Fruit fly (Drosophila melanogaster): ENCODE data around the gene Aven.

Aven gene

DNA sequence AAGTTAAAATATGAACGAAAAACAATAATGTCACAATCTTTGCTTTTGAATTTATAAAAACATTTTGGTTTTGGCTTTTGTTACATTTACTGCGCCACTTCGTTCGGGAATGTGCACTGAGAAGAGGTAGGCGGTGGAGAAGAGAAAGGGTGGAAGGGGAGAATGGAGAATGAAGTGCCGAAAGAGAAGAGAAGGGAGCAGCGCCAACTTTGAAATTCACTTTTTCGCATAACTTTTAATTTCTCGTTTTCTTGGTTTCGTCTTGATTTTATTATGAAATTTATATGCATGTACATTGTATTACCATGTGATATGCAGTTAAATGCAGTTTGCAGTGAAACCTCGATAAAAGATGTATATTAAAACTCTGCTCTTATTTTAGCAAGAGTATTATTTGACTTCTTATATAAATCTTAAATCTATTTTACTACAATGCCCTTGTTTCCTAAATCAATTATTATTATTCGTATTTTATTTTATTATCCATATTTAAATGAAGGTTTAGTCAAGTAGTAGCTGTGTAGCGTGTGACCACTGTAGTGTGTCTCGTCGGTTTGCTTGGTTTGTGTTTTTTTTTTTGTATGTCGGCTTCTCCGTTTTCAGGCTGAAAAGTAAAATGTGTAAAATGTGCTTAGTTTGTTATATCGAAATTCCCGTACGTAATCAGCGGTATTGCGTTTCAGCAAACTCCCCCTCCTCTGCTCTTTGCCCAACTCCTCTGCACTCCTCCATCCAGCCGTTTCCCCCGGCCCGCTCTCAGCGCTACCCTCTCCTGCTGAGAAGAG, 33.4 kb upstream of the Aven start (continued):
- TF ChIP-seq Doc3 (GFP tag; IDR thresholded peaks at IDR 0.05; ENCODE audit: partially characterized antibody) (no peak), CG11504 (tag; optimal IDR thresholded peaks at IDR 0.05) (peak; percentile 38), CG9727 (GFP tag; optimal IDR thresholded peaks at IDR 0.05) (peak; percentile 24), CG17829 (tag; optimal IDR thresholded peaks at IDR 0.05) (peak; percentile 13), Eip74EF (GFP tag; optimal IDR thresholded peaks at IDR 0.05) (no peak), inv (GFP tag; IDR thresholded peaks at IDR 0.05; ENCODE audit: partially characterized antibody) (no peak), oc (tag; optimal IDR thresholded peaks at IDR 0.05) (no peak), twi (tag; optimal IDR thresholded peaks at IDR 0.05) (no peak), CG11085 (GFP tag; IDR thresholded peaks at IDR 0.05) (no peak), CG10654 (GFP tag; optimal IDR thresholded peaks at IDR 0.05) (no peak), slou (GFP tag; optimal IDR thresholded peaks at IDR 0.05) (no peak), CG4730 (GFP tag; IDR thresholded peaks at IDR 0.05) (no peak), zen (tag; optimal IDR thresholded peaks at IDR 0.05) (no peak), CG1529 (GFP tag; optimal IDR thresholded peaks at IDR 0.05) (no peak), tin (GFP tag; optimal IDR thresholded peaks at IDR 0.05) (no peak), CG3838 (GFP tag; optimal IDR thresholded peaks at IDR 0.05) (no peak), br (optimal IDR thresholded peaks at IDR 0.05) (no peak), CG12299 (tag; optimal IDR thresholded peaks at IDR 0.05) (no peak), wek (GFP tag; optimal IDR thresholded peaks at IDR 0.05) (no peak), ATbp (GFP tag; optimal IDR thresholded peaks at IDR 0.05) (no peak), CG6689 (GFP tag; IDR thresholded peaks at IDR 0.05) (0 out of 2 replicates have a peak, but pooled peaks have one; percentile 38), klu (GFP tag; IDR thresholded peaks at IDR 0.05) (no peak), Dref (GFP tag; IDR thresholded peaks at IDR 0.05) (no peak), CTCF (GFP tag; optimal IDR thresholded peaks at IDR 0.05) (no peak), CG18619 (GFP tag; optimal IDR thresholded peaks at IDR 0.05) (no peak), CG17912 (GFP tag; optimal IDR thresholded peaks at IDR 0.05) (no peak), hb (GFP tag; IDR thresholded peaks at IDR 0.05; ENCODE audit: partially characterized antibody) (no peak), da (GFP tag; optimal IDR thresholded peaks at IDR 0.05) (no peak), z (GFP tag; IDR thresholded peaks at IDR 0.05) (no peak), chm (GFP tag; IDR thresholded peaks at IDR 0.05) (no peak; the same call in 1 of the 2 replicates), pb (GFP tag; optimal IDR thresholded peaks at IDR 0.05) (no peak), CG3995 (GFP tag; optimal IDR thresholded peaks at IDR 0.05) (no peak), CG4820 (GFP tag; optimal IDR thresholded peaks at IDR 0.05) (no peak), CG4404 (GFP tag; IDR thresholded peaks at IDR 0.05) (no peak), Optix (GFP tag; IDR thresholded peaks at IDR 0.05) (no peak), zfh2 (GFP tag; optimal IDR thresholded peaks at IDR 0.05) (no peak), ken (GFP tag; IDR thresholded peaks at IDR 0.05) (0 out of 3 replicates have a peak, but pooled peaks have one; percentile 39), eyg (GFP tag; optimal IDR thresholded peaks at IDR 0.05) (no peak), her (GFP tag; optimal IDR thresholded peaks at IDR 0.05) (no peak), Side (GFP tag; optimal IDR thresholded peaks at IDR 0.05) (no peak), ewg (GFP tag; optimal IDR thresholded peaks at IDR 0.05) (no peak), CG4617 (GFP tag; optimal IDR thresholded peaks at IDR 0.05; ENCODE audit: borderline replicate concordance) (no peak), Hsf (GFP tag; optimal IDR thresholded peaks at IDR 0.05) (no peak), Blimp-1 (GFP tag; optimal IDR thresholded peaks at IDR 0.05) (peak; percentile 26), CG17568 (GFP tag; optimal IDR thresholded peaks at IDR 0.05) (no peak), stwl (tag; optimal IDR thresholded peaks at IDR 0.05) (no peak), Dad (GFP tag; optimal IDR thresholded peaks at IDR 0.05) (no peak), Sox102F (GFP tag; optimal IDR thresholded peaks at IDR 0.05) (peak; percentile 37), CG13287 (GFP tag; IDR thresholded peaks at IDR 0.05; ENCODE audit: partially characterized antibody) (no peak), sd (tag; optimal IDR thresholded peaks at IDR 0.05) (no peak), tio (GFP tag; optimal IDR thresholded peaks at IDR 0.05) (no peak)
